Fruit fly (Drosophila melanogaster): ENCODE data around the gene Rat1.

Rat1 gene

dm6 chr2L:6922091-6922753 is 14.3 kb downstream of the Rat1 start (continued):
- TF ChIP-seq HmgZ (tag; optimal IDR thresholded peaks at IDR 0.05), result peak; percentile 9
- no peak for TF ChIP-seq Opbp (GFP tag; IDR thresholded peaks at IDR 0.05; ENCODE audit: partially characterized antibody)
- TF ChIP-seq Dip3 (GFP tag; optimal IDR thresholded peaks at IDR 0.05), result peak; percentile 65
- TF ChIP-seq run (tag; optimal IDR thresholded peaks at IDR 0.05), result no peak
- TF ChIP-seq CG4820 (GFP tag; optimal IDR thresholded peaks at IDR 0.05), result peak; percentile 72
- TF ChIP-seq Ravus (GFP tag; IDR thresholded peaks at IDR 0.05), result peak; percentile 5
- no peak for TF ChIP-seq CG11456 (GFP tag; IDR thresholded peaks at IDR 0.05)
- TF ChIP-seq chinmo (GFP tag; IDR thresholded peaks at IDR 0.05; ENCODE audit: partially characterized antibody), result 0 out of 4 replicates have a peak, but pooled peaks have one; percentile 18
- peak; percentile 74 for TF ChIP-seq Atf6 (GFP tag; IDR thresholded peaks at IDR 0.05)
- no peak for TF ChIP-seq ERR (GFP tag; optimal IDR thresholded peaks at IDR 0.05)
- peak; percentile 50 for TF ChIP-seq CG18619 (GFP tag; optimal IDR thresholded peaks at IDR 0.05)
- TF ChIP-seq cato (GFP tag; optimal IDR thresholded peaks at IDR 0.05; ENCODE audit: borderline replicate concordance), result peak; percentile 8
- no peak for TF ChIP-seq tap (tag; optimal IDR thresholded peaks at IDR 0.05)
- peak; percentile 49 for TF ChIP-seq CG12299 (tag; optimal IDR thresholded peaks at IDR 0.05)
- no peak; the same call in 1 of the 2 replicates for TF ChIP-seq al (GFP tag; IDR thresholded peaks at IDR 0.05)
- TF ChIP-seq tx (GFP tag; optimal IDR thresholded peaks at IDR 0.05), result peak; percentile 59
- peak; percentile 8 for TF ChIP-seq Usf (GFP tag; optimal IDR thresholded peaks at IDR 0.05)
- TF ChIP-seq Ets97D (GFP tag; optimal IDR thresholded peaks at IDR 0.05), result peak; percentile 34
- peak; percentile 8 for TF ChIP-seq gcm2 (GFP tag; optimal IDR thresholded peaks at IDR 0.05)
- no peak for TF ChIP-seq CkIIα-i1 (GFP tag; IDR thresholded peaks at IDR 0.05)
- peak; percentile 52 for TF ChIP-seq CG12236 (GFP tag; optimal IDR thresholded peaks at IDR 0.05)
- TF ChIP-seq pnt (GFP tag; optimal IDR thresholded peaks at IDR 0.05), result peak; percentile 62
- TF ChIP-seq caup (GFP tag; optimal IDR thresholded peaks at IDR 0.05; ENCODE audit: severe bottlenecking), result peak; percentile 60
- TF ChIP-seq crc (GFP tag; optimal IDR thresholded peaks at IDR 0.05), result peak; percentile 79
- TF ChIP-seq psq (GFP tag; optimal IDR thresholded peaks at IDR 0.05), result peak; percentile 18
- peak; percentile 33 for TF ChIP-seq luna (GFP tag; optimal IDR thresholded peaks at IDR 0.05)
- TF ChIP-seq CG30431 (GFP tag; optimal IDR thresholded peaks at IDR 0.05), result no peak
- TF ChIP-seq E2f2 (GFP tag; IDR thresholded peaks at IDR 0.05), result peak; percentile 48
- TF ChIP-seq her (GFP tag; optimal IDR thresholded peaks at IDR 0.05), result peak; percentile 48
- no peak for TF ChIP-seq CG6813 (GFP tag; optimal IDR thresholded peaks at IDR 0.05)
- TF ChIP-seq corto (GFP tag; optimal IDR thresholded peaks at IDR 0.05), result peak; percentile 38
- no peak; the same call in 1 of the 3 replicates for TF ChIP-seq tgo (GFP tag; IDR thresholded peaks at IDR 0.05)
- no peak for TF ChIP-seq z (GFP tag; IDR thresholded peaks at IDR 0.05)
- TF ChIP-seq CG3995 (GFP tag; optimal IDR thresholded peaks at IDR 0.05), result no peak
- TF ChIP-seq Sox100B (GFP tag; optimal IDR thresholded peaks at IDR 0.05), result peak; percentile 41
- peak; percentile 80 for TF ChIP-seq Neu2 (GFP tag; optimal IDR thresholded peaks at IDR 0.05; ENCODE audit: borderline replicate concordance)
- no peak for TF ChIP-seq CG8359 (GFP tag; optimal IDR thresholded peaks at IDR 0.05; ENCODE audit: borderline replicate concordance)
- TF ChIP-seq CG3065 (GFP tag; optimal IDR thresholded peaks at IDR 0.05), result no peak
- no peak; the same call in 1 of the 3 replicates for TF ChIP-seq Aef1 (GFP tag; IDR thresholded peaks at IDR 0.05)
- 0 out of 2 replicates have a peak, but pooled peaks have one; percentile 30 for TF ChIP-seq danr (GFP tag; IDR thresholded peaks at IDR 0.05)
- TF ChIP-seq kah (GFP tag; optimal IDR thresholded peaks at IDR 0.05), result peak; percentile 1
- TF ChIP-seq B-H1 (GFP tag; IDR thresholded peaks at IDR 0.05), result no peak; the same call in 2 of the 3 replicates
- no peak for TF ChIP-seq CG2129 (GFP tag; IDR thresholded peaks at IDR 0.05; ENCODE audit: partially characterized antibody)
- no peak for TF ChIP-seq CG13287 (GFP tag; IDR thresholded peaks at IDR 0.05; ENCODE audit: partially characterized antibody)
- TF ChIP-seq shn (GFP tag; optimal IDR thresholded peaks at IDR 0.05), result peak; percentile 68
- no peak for TF ChIP-seq CG14050 (GFP tag; IDR thresholded peaks at IDR 0.05)
- TF ChIP-seq CG17568 (GFP tag; optimal IDR thresholded peaks at IDR 0.05), result peak; percentile 77
- no peak for TF ChIP-seq CG14441 (GFP tag; IDR thresholded peaks at IDR 0.05)
- TF ChIP-seq CG6854 (GFP tag; optimal IDR thresholded peaks at IDR 0.05), result no peak
- no peak for TF ChIP-seq ato (GFP tag; IDR thresholded peaks at IDR 0.05; ENCODE audit: partially characterized antibody)
